Fruit fly (Drosophila melanogaster): ENCODE results near the gene CG32069.

DNA sequence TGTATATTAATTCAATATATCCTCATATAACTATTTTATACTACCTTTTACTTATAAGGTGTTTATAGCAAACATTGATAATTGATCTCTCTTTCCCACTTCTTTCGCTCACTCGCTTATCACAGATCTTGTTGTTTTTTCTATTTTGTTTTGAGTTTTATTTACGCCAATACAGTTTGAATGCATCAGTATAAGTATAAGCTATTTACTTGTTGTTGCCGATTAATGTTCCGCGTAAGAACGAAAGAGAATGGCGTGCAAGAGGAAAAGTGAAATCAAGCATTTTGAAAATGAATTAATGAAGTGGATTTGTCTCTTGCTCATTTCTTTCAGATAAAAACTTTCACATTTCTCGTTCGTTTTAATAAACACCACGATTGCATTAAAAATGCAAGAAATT is 21.2 kb upstream of the CG32069 start:
- TF ChIP-seq her (GFP tag; optimal IDR thresholded peaks at IDR 0.05) (no peak), kay (GFP tag; optimal IDR thresholded peaks at IDR 0.05) (no peak), ap (GFP tag; IDR thresholded peaks at IDR 0.05) (no peak), ttk (GFP tag; IDR thresholded peaks at IDR 0.05) (no peak), CG30431 (GFP tag; optimal IDR thresholded peaks at IDR 0.05) (no peak), Ravus (GFP tag; IDR thresholded peaks at IDR 0.05) (no peak), CG6765 (GFP tag; optimal IDR thresholded peaks at IDR 0.05) (no peak), CG7963 (GFP tag; IDR thresholded peaks at IDR 0.05; ENCODE audit: partially characterized antibody) (no peak), repo (GFP tag; optimal IDR thresholded peaks at IDR 0.05) (no peak), Awh (GFP tag; IDR thresholded peaks at IDR 0.05) (no peak)
